Fruit fly (Drosophila melanogaster): ENCODE data around the gene PNUTS.
A peak's percentile ranks its signal among the peaks of the same experiment; 100 is the strongest.

PNUTS gene

dm6 chr2L:865851-866250, 4.4 kb upstream of the PNUTS start (continued):
- TF ChIP-seq CG14965 (GFP tag; optimal IDR thresholded peaks at IDR 0.05; ENCODE audit: borderline replicate concordance) (peak; percentile 72), CG5245 (GFP tag; optimal IDR thresholded peaks at IDR 0.05) (peak; percentile 97), CG3065 (GFP tag; optimal IDR thresholded peaks at IDR 0.05) (peak; percentile 86), row (GFP tag; IDR thresholded peaks at IDR 0.05) (peak; percentile 95), sqz (GFP tag; optimal IDR thresholded peaks at IDR 0.05) (peak; percentile 91), Camta (GFP tag; optimal IDR thresholded peaks at IDR 0.05) (peak; percentile 94), Aef1 (GFP tag; IDR thresholded peaks at IDR 0.05) (peak; percentile 95), pfk (GFP tag; optimal IDR thresholded peaks at IDR 0.05) (peak; percentile 20), hb (GFP tag; IDR thresholded peaks at IDR 0.05; ENCODE audit: partially characterized antibody) (no peak), Med (GFP tag) (peak; percentile 100), Lhr (GFP tag; optimal IDR thresholded peaks at IDR 0.05) (peak; percentile 85), aop (GFP tag; IDR thresholded peaks at IDR 0.05) (peak; percentile 92), CG34224 (GFP tag; IDR thresholded peaks at IDR 0.05; ENCODE audit: partially characterized antibody) (no peak), abd-A (tag; optimal IDR thresholded peaks at IDR 0.05) (peak; percentile 48), CG33213 (GFP tag; optimal IDR thresholded peaks at IDR 0.05) (peak; percentile 96), H2.0 (GFP tag; IDR thresholded peaks at IDR 0.05) (peak; percentile 97), CG10979 (tag; optimal IDR thresholded peaks at IDR 0.05) (peak; percentile 95), Abd-B (GFP tag; optimal IDR thresholded peaks at IDR 0.05) (peak; percentile 88), chif (GFP tag; optimal IDR thresholded peaks at IDR 0.05) (peak; percentile 97), org-1 (GFP tag; optimal IDR thresholded peaks at IDR 0.05) (peak; percentile 94), CG4820 (GFP tag; optimal IDR thresholded peaks at IDR 0.05) (peak; percentile 96), CG9932 (GFP tag; IDR thresholded peaks at IDR 0.05) (peak; percentile 95), CG10431 (GFP tag; optimal IDR thresholded peaks at IDR 0.05) (peak; percentile 68), E2f2 (GFP tag; IDR thresholded peaks at IDR 0.05) (peak; percentile 75), BEAF-32 (GFP tag; optimal IDR thresholded peaks at IDR 0.05) (peak; percentile 7), CG32532 (GFP tag; IDR thresholded peaks at IDR 0.05) (peak; percentile 97), CG31365 (tag; optimal IDR thresholded peaks at IDR 0.05) (peak; percentile 81), CG31224 (GFP tag; IDR thresholded peaks at IDR 0.05) (peak; percentile 90), YL-1 (GFP tag; optimal IDR thresholded peaks at IDR 0.05) (peak; percentile 68), CG7928 (GFP tag; optimal IDR thresholded peaks at IDR 0.05) (peak; percentile 77), sim (GFP tag; IDR thresholded peaks at IDR 0.05) (peak; percentile 94), CG6175 (GFP tag; IDR thresholded peaks at IDR 0.05) (peak; percentile 89), CG13123 (GFP tag; optimal IDR thresholded peaks at IDR 0.05) (peak; percentile 92), Gsc (GFP tag; IDR thresholded peaks at IDR 0.05) (peak; percentile 84), NFAT (GFP tag; IDR thresholded peaks at IDR 0.05) (peak; percentile 95), pnt (GFP tag; optimal IDR thresholded peaks at IDR 0.05) (peak; percentile 96), CG1603 (tag; optimal IDR thresholded peaks at IDR 0.05) (peak; percentile 97), mirr (GFP tag; optimal IDR thresholded peaks at IDR 0.05) (peak; percentile 77), Hr3 (GFP tag; optimal IDR thresholded peaks at IDR 0.05) (peak; percentile 95), eve (GFP tag; optimal IDR thresholded peaks at IDR 0.05) (peak in 1 of 2 experiments; percentile 85), CG4404 (GFP tag; IDR thresholded peaks at IDR 0.05) (peak; percentile 94), run (tag; optimal IDR thresholded peaks at IDR 0.05) (peak; percentile 89), HLH4C (GFP tag; IDR thresholded peaks at IDR 0.05; ENCODE audit: partially characterized antibody) (no peak), HmgD (GFP tag; optimal IDR thresholded peaks at IDR 0.05) (peak; percentile 66), CG34376 (GFP tag; optimal IDR thresholded peaks at IDR 0.05) (peak; percentile 84), Lpt (GFP tag; optimal IDR thresholded peaks at IDR 0.05) (no peak), CG15601 (tag; optimal IDR thresholded peaks at IDR 0.05) (peak; percentile 92), CG32767 (GFP tag; IDR thresholded peaks at IDR 0.05) (peak; percentile 93), CG2199 (GFP tag; IDR thresholded peaks at IDR 0.05) (peak; percentile 96), CG8944 (GFP tag; optimal IDR thresholded peaks at IDR 0.05) (peak; percentile 94), scrt (GFP tag; optimal IDR thresholded peaks at IDR 0.05) (peak; percentile 92)

Data from whole organism, embryonic.